Fruit fly (Drosophila melanogaster): ENCODE results near the gene CG32485.

Gene CG32485

dm6 chr3L:3042150-3043049, 7.7 kb upstream of the CG32485 start, which contains the start of gene Prx4 (continued):
- no peak for TF ChIP-seq fd64A (GFP tag; optimal IDR thresholded peaks at IDR 0.05)
- TF ChIP-seq CG9817 (tag; optimal IDR thresholded peaks at IDR 0.05) = peak; percentile 64
- peak; percentile 51; the same call in 1 of the 2 replicates for TF ChIP-seq CG10321 (GFP tag; IDR thresholded peaks at IDR 0.05)
- no peak for TF ChIP-seq Lhr (GFP tag; optimal IDR thresholded peaks at IDR 0.05)
- peak; percentile 38 for TF ChIP-seq CG6813 (GFP tag; optimal IDR thresholded peaks at IDR 0.05)
- TF ChIP-seq ap (GFP tag; IDR thresholded peaks at IDR 0.05) = peak; percentile 65
- TF ChIP-seq CG12391 (tag; optimal IDR thresholded peaks at IDR 0.05) = peak; percentile 66
- TF ChIP-seq ham (GFP tag; IDR thresholded peaks at IDR 0.05) = 0 out of 2 replicates have a peak, but pooled peaks have one; percentile 14
- TF ChIP-seq vvl (GFP tag; IDR thresholded peaks at IDR 0.05) = peak; percentile 88; the same call in 1 of the 2 replicates
- TF ChIP-seq Hand (GFP tag; optimal IDR thresholded peaks at IDR 0.05) = no peak
- TF ChIP-seq Doc3 (GFP tag; IDR thresholded peaks at IDR 0.05; ENCODE audit: partially characterized antibody) = no peak
- peak; percentile 56 for TF ChIP-seq CG3847 (GFP tag; IDR thresholded peaks at IDR 0.05)
- no peak for TF ChIP-seq CG17186 (GFP tag; optimal IDR thresholded peaks at IDR 0.05)
- no peak for TF ChIP-seq HLH4C (GFP tag; IDR thresholded peaks at IDR 0.05; ENCODE audit: partially characterized antibody)
- peak; percentile 27 for TF ChIP-seq oc (tag; optimal IDR thresholded peaks at IDR 0.05)
- TF ChIP-seq CG3163 (GFP tag; optimal IDR thresholded peaks at IDR 0.05) = no peak
- TF ChIP-seq chinmo (GFP tag; IDR thresholded peaks at IDR 0.05; ENCODE audit: partially characterized antibody) = no peak
- no peak for TF ChIP-seq Tbp (GFP tag; optimal IDR thresholded peaks at IDR 0.05)
- 0 out of 2 replicates have a peak, but pooled peaks have one; percentile 20 for TF ChIP-seq CG43689 (GFP tag; IDR thresholded peaks at IDR 0.05)
- TF ChIP-seq chif (GFP tag; optimal IDR thresholded peaks at IDR 0.05) = peak in 1 of 2 experiments; percentile 8
- peak; percentile 31 for TF ChIP-seq CG9437 (GFP tag; optimal IDR thresholded peaks at IDR 0.05)
- no peak for TF ChIP-seq Bgb (GFP tag; IDR thresholded peaks at IDR 0.05; ENCODE audit: partially characterized antibody)
- peak; percentile 42 for TF ChIP-seq CG12299 (tag; optimal IDR thresholded peaks at IDR 0.05)
- no peak for TF ChIP-seq gro (GFP tag; optimal IDR thresholded peaks at IDR 0.05)
- TF ChIP-seq CG14014 (GFP tag; IDR thresholded peaks at IDR 0.05) = peak; percentile 78
- TF ChIP-seq CG6683 (GFP tag; optimal IDR thresholded peaks at IDR 0.05) = peak; percentile 48
- peak; percentile 61 for TF ChIP-seq bcd (GFP tag; optimal IDR thresholded peaks at IDR 0.05)
- TF ChIP-seq CG3838 (GFP tag; optimal IDR thresholded peaks at IDR 0.05) = no peak
- TF ChIP-seq CG18764 (GFP tag; optimal IDR thresholded peaks at IDR 0.05) = no peak
- no peak for TF ChIP-seq CG13894 (tag; optimal IDR thresholded peaks at IDR 0.05)
- peak; percentile 50; the same call in 1 of the 3 replicates for TF ChIP-seq CG17361 (GFP tag; IDR thresholded peaks at IDR 0.05)
- peak; percentile 96 for TF ChIP-seq grau (tag; optimal IDR thresholded peaks at IDR 0.05)
- TF ChIP-seq NC2β (GFP tag; optimal IDR thresholded peaks at IDR 0.05) = no peak
- TF ChIP-seq luna (GFP tag; optimal IDR thresholded peaks at IDR 0.05) = no peak
- TF ChIP-seq CG10267 (tag; optimal IDR thresholded peaks at IDR 0.05) = peak; percentile 54
- peak; percentile 82 for TF ChIP-seq dysf (GFP tag; IDR thresholded peaks at IDR 0.05)
- no peak for TF ChIP-seq CG10274 (GFP tag; optimal IDR thresholded peaks at IDR 0.05)
- TF ChIP-seq Opbp (GFP tag; IDR thresholded peaks at IDR 0.05; ENCODE audit: partially characterized antibody) = no peak
- TF ChIP-seq CG9797 (GFP tag; optimal IDR thresholded peaks at IDR 0.05) = peak; percentile 68
- no peak for TF ChIP-seq Hr39 (optimal IDR thresholded peaks at IDR 0.05)
- TF ChIP-seq CG9215 (GFP tag; IDR thresholded peaks at IDR 0.05) = peak; percentile 99
- no peak for TF ChIP-seq Scr (GFP tag; IDR thresholded peaks at IDR 0.05; ENCODE audit: partially characterized antibody)
- TF ChIP-seq CG2199 (GFP tag; IDR thresholded peaks at IDR 0.05) = no peak
- TF ChIP-seq cad (GFP tag; optimal IDR thresholded peaks at IDR 0.05) = no peak
- peak; percentile 73 for TF ChIP-seq ranshi (GFP tag; IDR thresholded peaks at IDR 0.05)
- peak; percentile 69 for TF ChIP-seq E2f1 (GFP tag; IDR thresholded peaks at IDR 0.05)
- no peak for TF ChIP-seq abd-A (tag; optimal IDR thresholded peaks at IDR 0.05)
- TF ChIP-seq toy (GFP tag; IDR thresholded peaks at IDR 0.05) = no peak
- peak; percentile 29 for TF ChIP-seq Fer2 (tag; optimal IDR thresholded peaks at IDR 0.05)

Measured in whole organism, embryonic.